Worm (Caenorhabditis elegans): ENCODE measurements around the gene Y68A4A.13.

The Y68A4A.13 gene

ce11 chrV:17217690-17218089 is 9.7 kb upstream of the Y68A4A.13 start, which contains the start of gene srbc-62:
Gene srbc-62, plus strand, starts transcription at chrV:17217990.
- no peak for TF ChIP-seq ama-1 (optimal IDR thresholded peaks at IDR 0.05)
- no peak for TF ChIP-seq aly-1 (tag; optimal IDR thresholded peaks at IDR 0.05)
- no peak for TF ChIP-seq ceh-36 (tag; optimal IDR thresholded peaks at IDR 0.05)
- TF ChIP-seq ets-7 (tag; optimal IDR thresholded peaks at IDR 0.05), result no peak
- TF ChIP-seq F13C5.2 (tag; optimal IDR thresholded peaks at IDR 0.05), result no peak
- TF ChIP-seq tbx-11 (GFP tag; IDR thresholded peaks at IDR 0.05), result no peak
- TF ChIP-seq flt-1 (GFP tag; IDR thresholded peaks at IDR 0.05), result no peak
- no peak for TF ChIP-seq hmg-4 (GFP tag; optimal IDR thresholded peaks at IDR 0.05)
- TF ChIP-seq scrt-1 (GFP tag; IDR thresholded peaks at IDR 0.05), result no peak
- TF ChIP-seq tbx-37 (GFP tag; conservative IDR thresholded peaks at IDR 0.05), result no peak
- no peak for TF ChIP-seq tra-4 (tag; optimal IDR thresholded peaks at IDR 0.05)
- no peak for TF ChIP-seq hnd-1 (tag; optimal IDR thresholded peaks at IDR 0.05)
- TF ChIP-seq hmbx-1 (tag; optimal IDR thresholded peaks at IDR 0.05), result no peak
- TF ChIP-seq sea-1 (GFP tag; conservative IDR thresholded peaks at IDR 0.05), result no peak
- no peak for TF ChIP-seq ceh-13 (GFP tag; optimal IDR thresholded peaks at IDR 0.05)
- no peak for TF ChIP-seq B0310.2 (tag; optimal IDR thresholded peaks at IDR 0.05)
- no peak for TF ChIP-seq pes-1 (GFP tag; IDR thresholded peaks at IDR 0.05)

- TF ChIP-seq sea-1 (GFP tag; conservative IDR thresholded peaks at IDR 0.05), result no peak
- no peak for TF ChIP-seq tra-4 (tag; optimal IDR thresholded peaks at IDR 0.05)
- TF ChIP-seq ama-1 (optimal IDR thresholded peaks at IDR 0.05), result no peak
- no peak for TF ChIP-seq ceh-36 (tag; optimal IDR thresholded peaks at IDR 0.05)
- no peak for TF ChIP-seq B0310.2 (tag; optimal IDR thresholded peaks at IDR 0.05)
- no peak for TF ChIP-seq tbx-37 (GFP tag; conservative IDR thresholded peaks at IDR 0.05)
- TF ChIP-seq hmbx-1 (tag; optimal IDR thresholded peaks at IDR 0.05), result no peak
- TF ChIP-seq hmg-4 (GFP tag; optimal IDR thresholded peaks at IDR 0.05), result no peak
- TF ChIP-seq aly-1 (tag; optimal IDR thresholded peaks at IDR 0.05), result no peak
Observed at ce11 chrV:17215602-17216001, 7.7 kb upstream of the Y68A4A.13 start.

ce11 chrV:17212743-17213142 is 4.8 kb upstream of the Y68A4A.13 start, which contains the start of gene srh-113:
Gene srh-113, plus strand, starts transcription at chrV:17213043.
- no peak for TF ChIP-seq sea-1 (GFP tag; conservative IDR thresholded peaks at IDR 0.05)
- TF ChIP-seq ceh-36 (tag; optimal IDR thresholded peaks at IDR 0.05), result no peak
- no peak for TF ChIP-seq pes-1 (GFP tag; IDR thresholded peaks at IDR 0.05)
- TF ChIP-seq ama-1 (optimal IDR thresholded peaks at IDR 0.05), result no peak
- no peak for TF ChIP-seq hmg-4 (GFP tag; optimal IDR thresholded peaks at IDR 0.05)

- TF ChIP-seq tbx-11 (GFP tag; IDR thresholded peaks at IDR 0.05) (no peak), scrt-1 (GFP tag; IDR thresholded peaks at IDR 0.05) (no peak), F13C5.2 (tag; optimal IDR thresholded peaks at IDR 0.05) (no peak), sea-1 (GFP tag; conservative IDR thresholded peaks at IDR 0.05) (no peak), tra-4 (tag; optimal IDR thresholded peaks at IDR 0.05) (no peak), hnd-1 (tag; optimal IDR thresholded peaks at IDR 0.05) (no peak), ama-1 (optimal IDR thresholded peaks at IDR 0.05) (no peak), ets-7 (tag; optimal IDR thresholded peaks at IDR 0.05) (no peak), aly-1 (tag; optimal IDR thresholded peaks at IDR 0.05) (no peak), pes-1 (GFP tag; IDR thresholded peaks at IDR 0.05) (no peak), hmg-4 (GFP tag; optimal IDR thresholded peaks at IDR 0.05) (no peak), tbx-37 (GFP tag; conservative IDR thresholded peaks at IDR 0.05) (no peak), flt-1 (GFP tag; IDR thresholded peaks at IDR 0.05) (no peak), hmbx-1 (tag; optimal IDR thresholded peaks at IDR 0.05) (no peak), ceh-36 (tag; optimal IDR thresholded peaks at IDR 0.05) (no peak), ceh-13 (GFP tag; optimal IDR thresholded peaks at IDR 0.05) (no peak), B0310.2 (tag; optimal IDR thresholded peaks at IDR 0.05) (no peak)
Observed at ce11 chrV:17211989-17212731, 4.2 kb upstream of the Y68A4A.13 start, which contains the start of gene srh-236. Gene srh-236, minus strand, starts transcription at chrV:17212039.

- TF ChIP-seq hmbx-1 (tag; optimal IDR thresholded peaks at IDR 0.05) (no peak), aly-1 (tag; optimal IDR thresholded peaks at IDR 0.05) (no peak), B0310.2 (tag; optimal IDR thresholded peaks at IDR 0.05) (no peak), pes-1 (GFP tag; IDR thresholded peaks at IDR 0.05) (no peak), sea-1 (GFP tag; conservative IDR thresholded peaks at IDR 0.05) (no peak), ceh-36 (tag; optimal IDR thresholded peaks at IDR 0.05) (no peak), hmg-4 (GFP tag; optimal IDR thresholded peaks at IDR 0.05) (no peak), F13C5.2 (tag; optimal IDR thresholded peaks at IDR 0.05) (no peak), scrt-1 (GFP tag; IDR thresholded peaks at IDR 0.05) (no peak), tra-4 (tag; optimal IDR thresholded peaks at IDR 0.05) (no peak), hnd-1 (tag; optimal IDR thresholded peaks at IDR 0.05) (no peak), tbx-11 (GFP tag; IDR thresholded peaks at IDR 0.05) (no peak), ets-7 (tag; optimal IDR thresholded peaks at IDR 0.05) (no peak)
Observed at ce11 chrV:17206469-17206868, 1.5 kb downstream of the Y68A4A.13 start.

- TF ChIP-seq scrt-1 (GFP tag; IDR thresholded peaks at IDR 0.05) (no peak), aly-1 (tag; optimal IDR thresholded peaks at IDR 0.05) (no peak), tbx-37 (GFP tag; conservative IDR thresholded peaks at IDR 0.05) (no peak), sea-1 (GFP tag; conservative IDR thresholded peaks at IDR 0.05) (no peak), ceh-36 (tag; optimal IDR thresholded peaks at IDR 0.05) (no peak), ama-1 (optimal IDR thresholded peaks at IDR 0.05) (no peak), hmbx-1 (tag; optimal IDR thresholded peaks at IDR 0.05) (no peak), tra-4 (tag; optimal IDR thresholded peaks at IDR 0.05) (no peak)
Observed at ce11 chrV:17201847-17202246, 6.1 kb downstream of the Y68A4A.13 start, which contains the start of gene Y68A4A.10. Gene Y68A4A.10, plus strand, starts transcription at chrV:17202147.

ce11 chrV:17198926-17199325 is 9.0 kb downstream of the Y68A4A.13 start, which contains the start of gene srz-96:
Gene srz-96, plus strand, starts transcription at chrV:17199226.
- TF ChIP-seq ceh-36 (tag; optimal IDR thresholded peaks at IDR 0.05) (no peak), hmg-4 (GFP tag; optimal IDR thresholded peaks at IDR 0.05) (no peak), ama-1 (optimal IDR thresholded peaks at IDR 0.05) (no peak), hnd-1 (tag; optimal IDR thresholded peaks at IDR 0.05) (no peak), F13C5.2 (tag; optimal IDR thresholded peaks at IDR 0.05) (no peak), aly-1 (tag; optimal IDR thresholded peaks at IDR 0.05) (no peak), ceh-13 (GFP tag; optimal IDR thresholded peaks at IDR 0.05) (no peak), tbx-37 (GFP tag; conservative IDR thresholded peaks at IDR 0.05) (no peak), ets-7 (tag; optimal IDR thresholded peaks at IDR 0.05) (no peak), sea-1 (GFP tag; conservative IDR thresholded peaks at IDR 0.05) (no peak), scrt-1 (GFP tag; IDR thresholded peaks at IDR 0.05) (no peak), tbx-11 (GFP tag; IDR thresholded peaks at IDR 0.05) (no peak), B0310.2 (tag; optimal IDR thresholded peaks at IDR 0.05) (no peak), flt-1 (GFP tag; IDR thresholded peaks at IDR 0.05) (no peak), pes-1 (GFP tag; IDR thresholded peaks at IDR 0.05) (no peak)

All from whole organism, early embryonic.